Worm (Caenorhabditis elegans): ENCODE measurements around the gene Y113G7B.12.
A peak's percentile ranks its signal among the peaks of the same experiment; 100 is the strongest.

Y113G7B.12 gene

DNA sequence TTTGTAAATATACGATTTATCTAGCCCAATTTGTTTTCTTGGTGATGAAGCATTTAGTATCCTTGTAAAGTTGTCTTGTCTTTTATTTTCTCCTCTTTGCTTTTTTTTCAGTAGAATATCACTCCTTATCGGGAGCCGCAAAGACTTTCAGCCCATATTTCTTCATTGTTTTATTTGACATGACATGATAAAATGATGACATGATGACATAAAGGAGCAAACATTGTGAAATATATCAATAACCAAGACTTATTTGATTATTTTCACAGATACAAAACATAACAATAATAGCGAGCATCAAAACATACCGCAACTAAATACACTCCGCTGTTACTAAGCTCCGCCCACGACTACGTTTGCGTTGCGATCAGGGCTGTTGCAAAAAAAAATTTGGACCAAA lies 46.7 kb downstream of the Y113G7B.12 start:
- TF ChIP-seq K12H6.12 (tag; optimal IDR thresholded peaks at IDR 0.05): no peak
- no peak for TF ChIP-seq T07F8.4 (tag; optimal IDR thresholded peaks at IDR 0.05)
- no peak for TF ChIP-seq sdz-38 (tag; optimal IDR thresholded peaks at IDR 0.05)

DNA sequence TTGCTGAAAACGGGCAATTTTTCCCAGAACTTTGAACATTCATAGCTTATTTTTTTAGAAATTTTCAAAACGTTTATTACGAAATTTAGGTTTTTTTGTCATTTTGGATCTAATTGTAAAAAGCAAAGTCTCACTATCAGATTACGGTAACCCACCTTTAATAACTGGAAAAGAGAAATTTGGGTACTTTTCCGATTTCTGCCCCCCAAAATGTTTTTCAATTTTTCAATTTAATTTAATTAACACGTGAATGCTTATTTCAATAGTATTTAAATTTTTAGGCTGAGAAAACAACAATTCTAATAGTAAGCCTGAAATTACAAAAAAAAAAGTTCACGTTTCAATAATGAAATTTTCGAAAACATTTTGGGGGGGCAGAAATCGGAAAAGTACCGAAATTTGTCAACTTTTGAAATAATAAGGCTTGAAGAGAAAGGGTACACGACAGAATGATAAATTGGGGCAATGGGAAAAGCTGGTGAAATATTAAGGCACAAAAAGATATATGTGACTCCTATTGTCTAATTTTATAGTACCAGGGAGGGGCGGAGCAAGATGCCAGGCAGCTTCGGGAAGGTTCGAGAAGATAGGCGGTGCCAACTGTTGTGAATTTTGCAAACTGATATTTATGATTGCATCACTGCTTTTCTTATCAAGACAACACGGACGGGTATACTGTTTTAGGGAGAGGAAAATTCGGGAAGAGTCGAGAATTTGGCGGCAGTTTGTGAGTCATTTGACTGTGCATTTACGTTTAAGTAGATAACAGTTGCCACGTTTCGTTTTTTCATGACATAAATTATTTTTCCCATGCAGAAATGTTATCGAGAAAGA lies 48.2 kb downstream of the Y113G7B.12 start, which contains the start of gene F19B2.5:
Gene F19B2.5 (minus strand): TSS at position 107 of the 834 bp plus-strand sequence.
- TF ChIP-seq B0019.2 (GFP tag; conservative IDR thresholded peaks at IDR 0.05) (no peak), ztf-3 (GFP tag; optimal IDR thresholded peaks at IDR 0.05) (peak; percentile 68), F52B5.7 (tag; optimal IDR thresholded peaks at IDR 0.05) (no peak), rpc-1 (optimal IDR thresholded peaks at IDR 0.05) (peak; percentile 52), rpc-1 (tag; optimal IDR thresholded peaks at IDR 0.05) (no peak), K12H6.12 (tag; optimal IDR thresholded peaks at IDR 0.05) (no peak), snpc-3.4 (tag; optimal IDR thresholded peaks at IDR 0.05) (no peak), nhr-80 (tag; optimal IDR thresholded peaks at IDR 0.05) (peak; percentile 44), tlf-1 (GFP tag; optimal IDR thresholded peaks at IDR 0.05) (peak; percentile 66), B0336.3 (GFP tag; IDR thresholded peaks at IDR 0.05) (peak; percentile 81), C06A6.2 (GFP tag; conservative IDR thresholded peaks at IDR 0.05) (no peak), Y79H2A.3 (GFP tag; conservative IDR thresholded peaks at IDR 0.05) (no peak), aptf-3 (GFP tag; IDR thresholded peaks at IDR 0.05) (no peak), ets-4 (GFP tag; optimal IDR thresholded peaks at IDR 0.05) (peak; percentile 90), D2030.7 (GFP tag; IDR thresholded peaks at IDR 0.05) (no peak), dpff-1 (tag; optimal IDR thresholded peaks at IDR 0.05) (peak; percentile 47), xnd-1 (tag; optimal IDR thresholded peaks at IDR 0.05) (no peak), ceh-58 (GFP tag; IDR thresholded peaks at IDR 0.05) (no peak), madf-6 (GFP tag; IDR thresholded peaks at IDR 0.05) (no peak), attf-6 (GFP tag; IDR thresholded peaks at IDR 0.05) (no peak), zfh-2 (GFP tag; conservative IDR thresholded peaks at IDR 0.05) (no peak), lin-26 (GFP tag; IDR thresholded peaks at IDR 0.05) (no peak), mxl-1 (tag; optimal IDR thresholded peaks at IDR 0.05) (no peak), lsy-27 (tag; optimal IDR thresholded peaks at IDR 0.05; ENCODE audit: borderline replicate concordance, insufficient read depth) (no peak), cebp-2 (GFP tag; IDR thresholded peaks at IDR 0.05) (no peak), snpc-1.3 (tag; optimal IDR thresholded peaks at IDR 0.05; ENCODE audit: insufficient read depth) (no peak), K11D2.4 (GFP tag; IDR thresholded peaks at IDR 0.05) (no peak), nhr-27 (tag; optimal IDR thresholded peaks at IDR 0.05) (no peak), bed-1 (GFP tag; IDR thresholded peaks at IDR 0.05) (no peak), F33H1.4 (GFP tag; IDR thresholded peaks at IDR 0.05) (no peak), hlh-26 (GFP tag; conservative IDR thresholded peaks at IDR 0.05) (no peak), ama-1 (optimal IDR thresholded peaks at IDR 0.05) (peak; percentile 71), ama-1 (GFP tag; optimal IDR thresholded peaks at IDR 0.05) (no peak), Y95B8A.8 (GFP tag; IDR thresholded peaks at IDR 0.05) (no peak), egrh-3 (GFP tag; IDR thresholded peaks at IDR 0.05) (no peak), F10E7.11 (tag; optimal IDR thresholded peaks at IDR 0.05) (no peak), hrde-1 (tag; optimal IDR thresholded peaks at IDR 0.05; ENCODE audit: borderline replicate concordance) (no peak), efl-1 (GFP tag; optimal IDR thresholded peaks at IDR 0.05) (no peak), hmg-20 (GFP tag; IDR thresholded peaks at IDR 0.05) (no peak), attf-3 (GFP tag; conservative IDR thresholded peaks at IDR 0.05) (no peak), tbp1 (GFP tag; optimal IDR thresholded peaks at IDR 0.05) (peak; percentile 34), fkh-3 (tag; optimal IDR thresholded peaks at IDR 0.05) (no peak), T26A5.8 (tag; optimal IDR thresholded peaks at IDR 0.05) (no peak), snpc-4 (GFP tag; optimal IDR thresholded peaks at IDR 0.05) (no peak), snpc-4 (tag; optimal IDR thresholded peaks at IDR 0.05) (no peak)
